Fruit fly (Drosophila melanogaster): ENCODE data around the gene CG13473.

Gene CG13473

dm6 chr3L:14761837-14762785 lies 33.6 kb downstream of the CG13473 start, which contains the start of the genes Tsen34 and Mgat4a (continued):
- TF ChIP-seq Nf-YC (tag; optimal IDR thresholded peaks at IDR 0.05) (no peak), bbx (GFP tag; IDR thresholded peaks at IDR 0.05; ENCODE audit: partially characterized antibody) (peak; percentile 73), Dip3 (GFP tag; optimal IDR thresholded peaks at IDR 0.05) (peak; percentile 3), Myb (GFP tag; optimal IDR thresholded peaks at IDR 0.05) (peak; percentile 18), Hr51 (GFP tag; optimal IDR thresholded peaks at IDR 0.05) (peak in 1 of 2 experiments; percentile 47), Med (GFP tag) (peak; percentile 96), Lpt (GFP tag; optimal IDR thresholded peaks at IDR 0.05) (no peak), Sin3A (optimal IDR thresholded peaks at IDR 0.05) (peak; percentile 52), croc (GFP tag; conservative IDR thresholded peaks at IDR 0.05) (no peak), NC2α (GFP tag; optimal IDR thresholded peaks at IDR 0.05) (no peak), gce (GFP tag; IDR thresholded peaks at IDR 0.05) (no peak), sc (optimal IDR thresholded peaks at IDR 0.05) (no peak), sc (GFP tag; optimal IDR thresholded peaks at IDR 0.05) (no peak), CkIIα-i1 (GFP tag; IDR thresholded peaks at IDR 0.05) (no peak), Dbx (GFP tag; IDR thresholded peaks at IDR 0.05) (peak; percentile 88), CG18262 (tag; optimal IDR thresholded peaks at IDR 0.05) (no peak), CG34376 (GFP tag; optimal IDR thresholded peaks at IDR 0.05) (peak; percentile 67), CG16813 (GFP tag; IDR thresholded peaks at IDR 0.05; ENCODE audit: partially characterized antibody) (peak; percentile 50; the same call in 2 of the 3 replicates), Max (GFP tag; optimal IDR thresholded peaks at IDR 0.05) (peak; percentile 53), gem (tag; optimal IDR thresholded peaks at IDR 0.05) (no peak), CG15514 (GFP tag; optimal IDR thresholded peaks at IDR 0.05) (peak; percentile 46), gsb (GFP tag; IDR thresholded peaks at IDR 0.05) (peak; percentile 38; the same call in 1 of the 2 replicates), corto (GFP tag; optimal IDR thresholded peaks at IDR 0.05) (no peak), CG14710 (tag; optimal IDR thresholded peaks at IDR 0.05) (peak; percentile 40), lmd (GFP tag; IDR thresholded peaks at IDR 0.05) (no peak), CG3281 (GFP tag; optimal IDR thresholded peaks at IDR 0.05) (peak; percentile 78), BtbVII (GFP tag; optimal IDR thresholded peaks at IDR 0.05) (peak; percentile 77), Nf-YA (GFP tag; IDR thresholded peaks at IDR 0.05) (0 out of 2 replicates have a peak, but pooled peaks have one; percentile 38), pho (GFP tag; optimal IDR thresholded peaks at IDR 0.05) (peak; percentile 66), kni (GFP tag; optimal IDR thresholded peaks at IDR 0.05) (peak; percentile 11), CG18764 (GFP tag; optimal IDR thresholded peaks at IDR 0.05) (no peak), H2.0 (GFP tag; IDR thresholded peaks at IDR 0.05) (0 out of 2 replicates have a peak, but pooled peaks have one; percentile 29), Meics (GFP tag; optimal IDR thresholded peaks at IDR 0.05) (peak; percentile 68), tna (GFP tag; IDR thresholded peaks at IDR 0.05; ENCODE audit: partially characterized antibody) (peak; percentile 47; the same call in 1 of the 2 replicates), disco-r (GFP tag; optimal IDR thresholded peaks at IDR 0.05) (peak; percentile 5), CG9817 (tag; optimal IDR thresholded peaks at IDR 0.05) (peak; percentile 22), CG31388 (GFP tag; optimal IDR thresholded peaks at IDR 0.05) (no peak), tx (GFP tag; optimal IDR thresholded peaks at IDR 0.05) (peak; percentile 37), CG13296 (GFP tag; optimal IDR thresholded peaks at IDR 0.05) (peak; percentile 82), CG18011 (GFP tag; optimal IDR thresholded peaks at IDR 0.05) (no peak), ssp (GFP tag; IDR thresholded peaks at IDR 0.05) (no peak; the same call in 1 of the 2 replicates), mam (GFP tag; optimal IDR thresholded peaks at IDR 0.05) (peak; percentile 49), CG4730 (GFP tag; IDR thresholded peaks at IDR 0.05) (no peak), MESR4 (GFP tag; optimal IDR thresholded peaks at IDR 0.05) (peak; percentile 84), nerfin-1 (tag; optimal IDR thresholded peaks at IDR 0.05) (no peak), Hr3 (GFP tag; optimal IDR thresholded peaks at IDR 0.05) (no peak), CG30403 (GFP tag; optimal IDR thresholded peaks at IDR 0.05) (no peak), vfl (GFP tag; optimal IDR thresholded peaks at IDR 0.05) (no peak), dmrt99B (tag; optimal IDR thresholded peaks at IDR 0.05) (no peak)
